Fruit fly (Drosophila melanogaster): ENCODE measurements around the gene axed.
A peak's percentile ranks its signal among the peaks of the same experiment; 100 is the strongest.

Gene axed

DNA sequence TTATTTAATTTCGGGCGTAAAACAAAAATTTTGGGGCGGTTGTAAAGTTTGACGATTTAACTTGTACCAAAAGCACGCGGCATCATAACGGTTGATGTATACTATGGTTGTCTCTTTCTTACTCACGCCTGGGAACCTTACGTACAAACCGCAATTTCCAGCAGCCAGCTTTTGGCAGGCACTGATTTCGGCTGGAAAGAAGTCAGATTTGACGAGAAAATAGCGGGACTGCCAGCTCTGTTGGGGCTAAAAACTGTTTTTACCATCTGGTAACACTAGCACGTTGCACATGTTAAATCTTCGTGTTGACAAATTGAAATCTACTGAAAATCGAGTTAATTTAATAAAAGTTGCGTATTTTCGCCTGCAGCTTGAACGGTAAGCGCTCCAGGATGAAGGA, 3.2 kb upstream of the axed start, which contains the start of gene zpg (continued):
- peak; percentile 7 for TF ChIP-seq CG31365 (tag; optimal IDR thresholded peaks at IDR 0.05)
- peak; percentile 39; the same call in 1 of the 2 replicates for TF ChIP-seq CG9932 (GFP tag; IDR thresholded peaks at IDR 0.05)
- TF ChIP-seq seq (GFP tag; IDR thresholded peaks at IDR 0.05) = no peak
- TF ChIP-seq Doc2 (GFP tag; IDR thresholded peaks at IDR 0.05) = no peak
- no peak for TF ChIP-seq caup (GFP tag; optimal IDR thresholded peaks at IDR 0.05; ENCODE audit: severe bottlenecking)
- no peak for TF ChIP-seq CG1024 (GFP tag; IDR thresholded peaks at IDR 0.05)
- no peak for TF ChIP-seq Hr3 (GFP tag; optimal IDR thresholded peaks at IDR 0.05)
- TF ChIP-seq croc (GFP tag; conservative IDR thresholded peaks at IDR 0.05) = no peak
- no peak for TF ChIP-seq ind (GFP tag; optimal IDR thresholded peaks at IDR 0.05)
- peak; percentile 8 for TF ChIP-seq Xbp1 (GFP tag; optimal IDR thresholded peaks at IDR 0.05)
- no peak for TF ChIP-seq CG11456 (GFP tag; IDR thresholded peaks at IDR 0.05)
- TF ChIP-seq danr (GFP tag; IDR thresholded peaks at IDR 0.05) = no peak
- TF ChIP-seq h (optimal IDR thresholded peaks at IDR 0.05) = no peak
- no peak for TF ChIP-seq CG14050 (GFP tag; IDR thresholded peaks at IDR 0.05)
- TF ChIP-seq gce (GFP tag; IDR thresholded peaks at IDR 0.05) = no peak
- TF ChIP-seq CG10462 (GFP tag; optimal IDR thresholded peaks at IDR 0.05) = peak; percentile 61
- no peak for TF ChIP-seq CG7786 (GFP tag; optimal IDR thresholded peaks at IDR 0.05)
- TF ChIP-seq tna (GFP tag; IDR thresholded peaks at IDR 0.05; ENCODE audit: partially characterized antibody) = no peak
- no peak for TF ChIP-seq CG8089 (GFP tag; optimal IDR thresholded peaks at IDR 0.05)
- peak; percentile 96 for TF ChIP-seq Myb (GFP tag; optimal IDR thresholded peaks at IDR 0.05)
- TF ChIP-seq emc (GFP tag; optimal IDR thresholded peaks at IDR 0.05) = no peak
- no peak for TF ChIP-seq CG10147 (GFP tag; optimal IDR thresholded peaks at IDR 0.05)
- no peak for TF ChIP-seq ham (GFP tag; IDR thresholded peaks at IDR 0.05)
- no peak for TF ChIP-seq lola (GFP tag; optimal IDR thresholded peaks at IDR 0.05)
- no peak for TF ChIP-seq CG32767 (GFP tag; IDR thresholded peaks at IDR 0.05)
- no peak for TF ChIP-seq ATbp (GFP tag; optimal IDR thresholded peaks at IDR 0.05)
- no peak for TF ChIP-seq CG2199 (GFP tag; IDR thresholded peaks at IDR 0.05)
- no peak for TF ChIP-seq fu2 (GFP tag; optimal IDR thresholded peaks at IDR 0.05)
- TF ChIP-seq fru (optimal IDR thresholded peaks at IDR 0.05) = no peak
- TF ChIP-seq jumu (GFP tag; optimal IDR thresholded peaks at IDR 0.05) = peak; percentile 44
- no peak for TF ChIP-seq sna (GFP tag; IDR thresholded peaks at IDR 0.05; ENCODE audit: partially characterized antibody)
- no peak for TF ChIP-seq CG34376 (GFP tag; optimal IDR thresholded peaks at IDR 0.05)
- TF ChIP-seq CG15011 (GFP tag; optimal IDR thresholded peaks at IDR 0.05) = no peak
- no peak for TF ChIP-seq D19B (GFP tag; optimal IDR thresholded peaks at IDR 0.05)
- TF ChIP-seq scrt (GFP tag; optimal IDR thresholded peaks at IDR 0.05) = no peak
- TF ChIP-seq fd3F (GFP tag; optimal IDR thresholded peaks at IDR 0.05) = no peak
- no peak for TF ChIP-seq CG4282 (GFP tag; optimal IDR thresholded peaks at IDR 0.05)
- TF ChIP-seq odd (GFP tag; optimal IDR thresholded peaks at IDR 0.05) = no peak
- TF ChIP-seq CG15601 (tag; optimal IDR thresholded peaks at IDR 0.05) = no peak
- TF ChIP-seq Deaf1 (tag; optimal IDR thresholded peaks at IDR 0.05) = no peak
- no peak for TF ChIP-seq CG7745 (tag; optimal IDR thresholded peaks at IDR 0.05)
- TF ChIP-seq en (GFP tag; optimal IDR thresholded peaks at IDR 0.05) = no peak
- TF ChIP-seq salm (tag; optimal IDR thresholded peaks at IDR 0.05) = no peak
- no peak for TF ChIP-seq ERR (GFP tag; optimal IDR thresholded peaks at IDR 0.05)
- no peak for TF ChIP-seq CG1529 (GFP tag; optimal IDR thresholded peaks at IDR 0.05)
- no peak for TF ChIP-seq sug (tag; optimal IDR thresholded peaks at IDR 0.05)
- TF ChIP-seq CG6689 (GFP tag; IDR thresholded peaks at IDR 0.05) = no peak
- no peak for TF ChIP-seq slp2 (GFP tag; optimal IDR thresholded peaks at IDR 0.05)
- TF ChIP-seq CG1832 (GFP tag; optimal IDR thresholded peaks at IDR 0.05) = peak; percentile 72
- no peak for TF ChIP-seq CG6683 (GFP tag; optimal IDR thresholded peaks at IDR 0.05)
- no peak for TF ChIP-seq slou (GFP tag; optimal IDR thresholded peaks at IDR 0.05)
- 0 out of 2 replicates have a peak, but pooled peaks have one; percentile 7 for TF ChIP-seq stc (GFP tag; IDR thresholded peaks at IDR 0.05)
- no peak for TF ChIP-seq gcm (GFP tag; optimal IDR thresholded peaks at IDR 0.05)

Data from whole organism, embryonic.